Fruit fly (Drosophila melanogaster) whole organism: ENCODE data around the gene Ocho.

ENCODE experiments used
- Dll ChIP-seq: fragments of >200 bp; optimal IDR thresholded peaks from 2 replicates; lab custom pipeline; 2017
- psq ChIP-seq: fragments of >200 bp; optimal IDR thresholded peaks from 2 replicates; lab custom pipeline; 2017
- usp ChIP-seq: fragments of >200 bp; optimal IDR thresholded peaks from 2 replicates; lab custom pipeline; 2017; ENCODE audit warnings: missing biosample characterization, missing genetic modification characterization, mixed read lengths

- TF ChIP-seq usp (GFP tag; lab: Kevin White, UChicago) (no peak), Dll (lab: Kevin White, UChicago) (no peak), psq (lab: Kevin White, UChicago) (no peak)
Measured at dm6 chr3L:14986984-14987896, 12.6 kb downstream of the Ocho start.
